Worm (Caenorhabditis elegans): ENCODE measurements around the gene tag-164.

- TF ChIP-seq mep-1 (tag; optimal IDR thresholded peaks at IDR 0.05) (no peak), unc-62 (GFP tag; optimal IDR thresholded peaks at IDR 0.05) (no peak)
These were observed 19.9 kb upstream of the tag-164 start, which contains the start of gene ciao-2B for ce11 chrIII:13439415-13439814.
